Fruit fly (Drosophila melanogaster): ENCODE results near the gene tctn.

DNA sequence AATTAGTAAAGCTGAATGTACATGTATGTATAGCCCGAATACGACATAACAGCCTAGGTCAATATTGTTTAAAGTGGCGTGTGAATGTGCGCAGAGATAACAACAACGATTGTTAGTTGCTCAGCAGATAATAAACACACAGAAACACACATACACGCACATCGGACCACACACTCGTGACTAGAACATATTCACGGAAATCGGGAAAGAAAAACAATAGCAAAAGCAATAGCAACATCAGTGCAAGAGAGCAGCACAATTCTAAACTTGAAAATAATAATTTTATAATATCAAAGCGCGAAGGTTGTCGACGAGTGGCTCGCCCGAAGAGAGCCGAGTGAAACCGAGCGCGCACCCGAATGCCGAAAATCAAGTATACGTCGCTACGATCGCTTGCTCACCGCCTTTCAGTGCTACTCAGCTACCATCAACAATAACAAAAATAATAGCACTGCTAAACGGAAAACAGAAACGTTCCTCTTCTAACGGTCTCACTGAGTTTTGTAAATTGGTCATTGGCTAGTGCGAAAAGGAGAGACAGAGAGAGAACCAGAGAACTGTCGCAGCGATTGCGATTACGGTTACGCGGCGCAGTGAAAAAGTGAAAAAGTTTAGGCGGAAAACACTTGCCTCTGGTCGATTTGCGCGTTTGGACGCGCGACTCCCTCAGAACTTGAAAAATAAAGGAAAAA, 47.4 kb downstream of the tctn start:
- TF ChIP-seq CG15073 (GFP tag; optimal IDR thresholded peaks at IDR 0.05) (no peak), Ssrp (tag; optimal IDR thresholded peaks at IDR 0.05) (no peak)

Measured in whole organism, embryonic.